Worm (Caenorhabditis elegans) whole organism, late embryonic: ENCODE results near the gene csn-3.

Source experiments
- F13H6.1 ChIP-seq: sonication (generic microtip); optimal IDR thresholded peaks from 2 replicates; lab custom pipeline; 2016; ENCODE audit warnings: missing genetic modification characterization, missing compliant biosample characterization
- ama-1 ChIP-seq: fragments of 150-350 bp; optimal IDR thresholded peaks from 2 replicates; lab custom pipeline; 2014
- ceh-22 ChIP-seq: sonication (generic microtip); optimal IDR thresholded peaks from 2 replicates; lab custom pipeline; 2017; ENCODE audit warnings: missing biosample characterization, missing genetic modification characterization
- ceh-6 ChIP-seq: fragments of 200-800 bp; sonication (Bioruptor generic); optimal IDR thresholded peaks from 2 replicates; lab custom pipeline; 2018; ENCODE audit warnings: mild to moderate bottlenecking, missing genetic modification characterization, missing compliant biosample characterization
- dmd-4 ChIP-seq: sonication (generic microtip); optimal IDR thresholded peaks from 2 replicates; lab custom pipeline; 2016; ENCODE audit warnings: borderline replicate concordance, missing genetic modification characterization, missing compliant biosample characterization
- dve-1 ChIP-seq: sonication (generic microtip); optimal IDR thresholded peaks from 2 replicates; lab custom pipeline; 2017; ENCODE audit warnings: antibody characterized with exemption, mild to moderate bottlenecking, missing genetic modification characterization, missing compliant biosample characterization
- elt-4 ChIP-seq: sonication (generic microtip); optimal IDR thresholded peaks from 2 replicates; lab custom pipeline; 2016; ENCODE audit warnings: missing genetic modification characterization, missing compliant biosample characterization
- fkh-10 ChIP-seq: fragments of 150-350 bp; optimal IDR thresholded peaks from 2 replicates; lab custom pipeline; 2014; ENCODE audit warnings: missing biosample characterization, missing genetic modification reagents, missing genetic modification characterization
- hlh-30 ChIP-seq: sonication (generic microtip); optimal IDR thresholded peaks from 2 replicates; lab custom pipeline; 2017; ENCODE audit warnings: antibody characterized with exemption, missing genetic modification characterization, missing compliant biosample characterization; ENCODE audit not compliant: insufficient read depth
- odd-2 ChIP-seq: sonication (generic microtip); optimal IDR thresholded peaks from 2 replicates; lab custom pipeline; 2017; ENCODE audit warnings: antibody characterized with exemption, mild to moderate bottlenecking, missing genetic modification characterization, missing compliant biosample characterization
- pqm-1 ChIP-seq: sonication (generic microtip); optimal IDR thresholded peaks from 2 replicates; lab custom pipeline; 2016; ENCODE audit warnings: missing genetic modification characterization, missing compliant biosample characterization
- sox-4 ChIP-seq: sonication (generic microtip); optimal IDR thresholded peaks from 2 replicates; lab custom pipeline; 2017; ENCODE audit warnings: mild to moderate bottlenecking, missing genetic modification characterization, inconsistent platforms, missing compliant biosample characterization
- tbx-2 ChIP-seq: sonication (generic microtip); optimal IDR thresholded peaks from 2 replicates; lab custom pipeline; 2016; ENCODE audit warnings: missing genetic modification characterization, missing compliant biosample characterization
- unc-86 ChIP-seq: sonication (generic microtip); optimal IDR thresholded peaks from 2 replicates; lab custom pipeline; 2016; ENCODE audit warnings: missing genetic modification characterization, missing compliant biosample characterization

DNA sequence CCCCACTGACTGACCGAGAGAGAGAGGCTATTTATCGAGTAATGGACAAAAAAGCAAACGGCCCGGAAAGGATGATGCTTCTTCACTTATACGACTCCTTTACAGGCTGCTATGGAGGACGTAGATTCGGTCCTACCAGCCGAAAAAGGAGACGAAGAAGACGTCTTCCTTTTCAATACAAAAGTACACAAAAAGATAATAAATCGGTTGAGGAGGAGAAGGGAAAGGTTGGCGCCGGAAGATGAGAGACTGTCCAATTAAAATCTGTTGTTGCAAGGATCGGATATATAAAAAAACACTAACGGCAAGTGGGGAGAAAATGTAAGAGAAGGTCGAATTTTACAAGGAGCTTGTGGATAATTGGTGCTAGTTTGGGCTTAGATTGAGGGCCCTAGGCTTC lies 45.8 kb upstream of the csn-3 start:
- TF ChIP-seq fkh-10 (GFP tag; lab: Kevin White, UChicago) (no peak), ceh-6 (GFP tag; lab: Kevin White, UChicago) (no peak), dmd-4 (tag; lab: Kevin White, UChicago) (no peak), elt-4 (tag; lab: Kevin White, UChicago) (no peak), odd-2 (no peak), unc-86 (no peak), ceh-22 (tag; lab: Kevin White, UChicago) (no peak), tbx-2 (tag; lab: Kevin White, UChicago) (no peak), ama-1 (lab: Kevin White, UChicago) (no peak), F13H6.1 (tag; lab: Kevin White, UChicago) (no peak), dve-1 (tag; lab: Kevin White, UChicago) (no peak), hlh-30 (tag; lab: Kevin White, UChicago) (no peak), sox-4 (tag; lab: Kevin White, UChicago) (no peak), pqm-1 (tag; lab: Kevin White, UChicago) (no peak)
